Fruit fly (Drosophila melanogaster): ENCODE data around the gene CG12783.

CG12783 gene

dm6 chr3R:16604715-16605114, 8.5 kb downstream of the CG12783 start, which contains the start of gene CG10345:
Gene CG10345, minus strand, starts transcription at chr3R:16604861.
- TF ChIP-seq Met (GFP tag; optimal IDR thresholded peaks at IDR 0.05) (no peak), CG4318 (GFP tag; optimal IDR thresholded peaks at IDR 0.05) (no peak), CG10631 (GFP tag; optimal IDR thresholded peaks at IDR 0.05) (no peak)

dm6 chr3R:16600735-16601134, 12.5 kb downstream of the CG12783 start:
- TF ChIP-seq CG8319 (GFP tag; optimal IDR thresholded peaks at IDR 0.05): no peak
- TF ChIP-seq CG34406 (GFP tag; optimal IDR thresholded peaks at IDR 0.05): no peak

dm6 chr3R:16599647-16600046, 13.6 kb downstream of the CG12783 start:
- peak in 1 of 2 experiments; percentile 32 for TF ChIP-seq ss (GFP tag; optimal IDR thresholded peaks at IDR 0.05)
- TF ChIP-seq Gug (GFP tag; IDR thresholded peaks at IDR 0.05): no peak

dm6 chr3R:16594961-16595360, 18.2 kb downstream of the CG12783 start:
- TF ChIP-seq CG10631 (GFP tag; optimal IDR thresholded peaks at IDR 0.05) (no peak), Sox15 (GFP tag; optimal IDR thresholded peaks at IDR 0.05) (no peak), Eip78C (GFP tag) (peak; percentile 32)

- TF ChIP-seq Smox (GFP tag; optimal IDR thresholded peaks at IDR 0.05): no peak
- peak; percentile 43; the same call in 1 of the 3 replicates for TF ChIP-seq CG8119 (GFP tag; IDR thresholded peaks at IDR 0.05)
- TF ChIP-seq Ets96B (tag; optimal IDR thresholded peaks at IDR 0.05): no peak
- no peak for TF ChIP-seq CG15336 (GFP tag; IDR thresholded peaks at IDR 0.05)
- no peak for TF ChIP-seq CG3919 (GFP tag; optimal IDR thresholded peaks at IDR 0.05)
- TF ChIP-seq acj6 (GFP tag; optimal IDR thresholded peaks at IDR 0.05): no peak
- no peak for TF ChIP-seq Ets21C (GFP tag; optimal IDR thresholded peaks at IDR 0.05)
- TF ChIP-seq Eip93F (GFP tag; optimal IDR thresholded peaks at IDR 0.05): no peak
- no peak for TF ChIP-seq achi (GFP tag; optimal IDR thresholded peaks at IDR 0.05)
- TF ChIP-seq Eip78C (GFP tag): peak; percentile 42
- 0 out of 3 replicates have a peak, but pooled peaks have one; percentile 9 for TF ChIP-seq eg (GFP tag; IDR thresholded peaks at IDR 0.05)
These were observed 18.9 kb downstream of the CG12783 start, which contains the start of gene CG14892 for dm6 chr3R:16594056-16594858. Gene CG14892, plus strand, starts transcription at chr3R:16594414.

- TF ChIP-seq CG1621 (tag; optimal IDR thresholded peaks at IDR 0.05) (no peak), CG3919 (GFP tag; optimal IDR thresholded peaks at IDR 0.05) (peak; percentile 13)
These were observed 21.8 kb downstream of the CG12783 start for dm6 chr3R:16591407-16591806.

dm6 chr3R:16583605-16584004, 29.6 kb downstream of the CG12783 start, which contains the start of gene Scp2:
Gene Scp2, minus strand, starts transcription at chr3R:16583663.
- TF ChIP-seq svp (GFP tag): peak; percentile 19
- no peak for TF ChIP-seq Hr4 (GFP tag; optimal IDR thresholded peaks at IDR 0.05)

dm6 chr3R:16573483-16574145, 39.6 kb downstream of the CG12783 start, which contains the start of gene CG14903:
Gene CG14903, minus strand, starts transcription at chr3R:16573752.
- no peak for TF ChIP-seq CG9139 (GFP tag; optimal IDR thresholded peaks at IDR 0.05)
- TF ChIP-seq fkh (GFP tag; optimal IDR thresholded peaks at IDR 0.05): peak; percentile 81
- no peak for TF ChIP-seq CG6854 (GFP tag; optimal IDR thresholded peaks at IDR 0.05)
- peak; percentile 13 for TF ChIP-seq pdm3 (GFP tag; optimal IDR thresholded peaks at IDR 0.05)
- TF ChIP-seq Blimp-1 (GFP tag; optimal IDR thresholded peaks at IDR 0.05): no peak
- TF ChIP-seq CG32006 (GFP tag; optimal IDR thresholded peaks at IDR 0.05): no peak
- no peak for TF ChIP-seq dac (GFP tag; optimal IDR thresholded peaks at IDR 0.05)
- peak; percentile 35 for TF ChIP-seq Hr39 (GFP tag; optimal IDR thresholded peaks at IDR 0.05)
- no peak for TF ChIP-seq esn (GFP tag; optimal IDR thresholded peaks at IDR 0.05)
- TF ChIP-seq CG11902 (GFP tag; optimal IDR thresholded peaks at IDR 0.05): peak; percentile 25
- no peak for TF ChIP-seq achi (GFP tag; optimal IDR thresholded peaks at IDR 0.05)
- TF ChIP-seq dsx (GFP tag; optimal IDR thresholded peaks at IDR 0.05; ENCODE audit: poor library complexity, severe bottlenecking): no peak
- no peak for TF ChIP-seq Met (GFP tag; optimal IDR thresholded peaks at IDR 0.05)
- TF ChIP-seq Gug (GFP tag; IDR thresholded peaks at IDR 0.05): no peak
- TF ChIP-seq CG7368 (GFP tag; optimal IDR thresholded peaks at IDR 0.05): no peak
- no peak for TF ChIP-seq Sox14 (GFP tag; optimal IDR thresholded peaks at IDR 0.05)
- TF ChIP-seq CG31627 (GFP tag; optimal IDR thresholded peaks at IDR 0.05): peak; percentile 50

Data from whole organism, prepupa.